Worm (Caenorhabditis elegans): ENCODE measurements around the gene Y105C5B.1418.

DNA sequence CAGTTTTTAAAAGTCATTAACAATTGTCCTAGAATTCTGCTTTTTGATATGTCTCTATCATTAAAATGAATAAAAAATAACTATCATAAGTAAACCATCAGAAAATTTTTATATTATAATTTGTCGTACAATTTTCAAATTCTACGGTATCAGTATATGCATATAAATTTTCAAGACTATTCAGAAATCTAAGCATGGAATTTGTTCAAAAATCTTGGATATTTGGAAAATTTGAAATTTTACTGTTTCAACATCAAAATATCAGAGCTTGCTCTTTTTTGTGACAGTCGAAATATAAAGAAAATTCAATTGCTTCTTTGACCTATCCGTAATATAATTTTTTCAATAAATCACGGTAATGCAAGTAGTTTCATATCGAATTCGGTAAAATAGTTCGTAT, 32.1 kb downstream of the Y105C5B.1418 start:
- TF ChIP-seq ceh-40 (GFP tag; IDR thresholded peaks at IDR 0.05) = no peak
- no peak for TF ChIP-seq nfya-1 (tag; optimal IDR thresholded peaks at IDR 0.05; ENCODE audit: borderline replicate concordance, insufficient read depth)
